Worm (Caenorhabditis elegans) whole organism, midembryonic: ENCODE measurements around the gene nhr-34.
A peak's percentile ranks its signal among the peaks of the same experiment; 100 is the strongest.

Source experiments
- T22C8.4 ChIP-seq: fragments of 200-800 bp; sonication (Bioruptor generic); IDR thresholded peaks from 2 replicates; pipeline ENCODE4 v1.3.6; 2022; ENCODE audit warnings: missing genetic modification characterization, missing compliant biosample characterization
- cog-1 ChIP-seq: sonication (generic microtip); optimal IDR thresholded peaks from 2 replicates; lab custom pipeline; 2016; ENCODE audit warnings: missing genetic modification characterization, missing compliant biosample characterization
- flt-1 ChIP-seq: fragments of 200-800 bp; sonication (Bioruptor generic); IDR thresholded peaks from 2 replicates; pipeline ENCODE4 v1.3.6; 2022; ENCODE audit warnings: missing genetic modification characterization, missing compliant biosample characterization
- klf-2 ChIP-seq: fragments of 200-800 bp; sonication (Bioruptor generic); conservative IDR thresholded peaks from 2 replicates; pipeline ENCODE4 v1.3.6; 2022; ENCODE audit warnings: missing genetic modification reagents, missing genetic modification characterization, missing compliant biosample characterization
- med-1 ChIP-seq: sonication (generic microtip); optimal IDR thresholded peaks from 2 replicates; lab custom pipeline; 2017; ENCODE audit warnings: missing genetic modification characterization, mild to moderate bottlenecking, missing compliant biosample characterization, antibody characterized with exemption, missing genetic modification reagents; ENCODE audit not compliant: insufficient read depth
- ref-1 ChIP-seq: fragments of 200-800 bp; sonication (Bioruptor generic); conservative IDR thresholded peaks from 2 replicates; pipeline ENCODE4 v1.3.6; 2022; ENCODE audit warnings: missing genetic modification reagents, missing genetic modification characterization, missing compliant biosample characterization
- tab-1 ChIP-seq: fragments of 200-800 bp; sonication (Bioruptor generic); IDR thresholded peaks from 2 replicates; pipeline ENCODE4 v1.3.6; 2022; ENCODE audit warnings: missing genetic modification characterization, missing compliant biosample characterization
- ztf-23 ChIP-seq: fragments of 200-800 bp; sonication (Bioruptor generic); IDR thresholded peaks from 2 replicates; pipeline ENCODE4 v1.3.6; 2022; ENCODE audit warnings: missing genetic modification reagents, missing genetic modification characterization, missing compliant biosample characterization
- ztf-29 ChIP-seq: fragments of 200-800 bp; sonication (Bioruptor generic); IDR thresholded peaks from 2 replicates; pipeline ENCODE4 v1.3.6; 2022; ENCODE audit warnings: missing genetic modification reagents, missing genetic modification characterization, missing compliant biosample characterization

nhr-34 gene

ce11 chrIV:9623269-9623668, 52.2 kb downstream of the nhr-34 start, which contains the start of gene W09C2.9:
W09C2.9 (minus strand) TSS chrIV:9623369.
- TF ChIP-seq ztf-23 (no peak), med-1 (GFP tag; lab: Kevin White, UChicago) (no peak), flt-1 (GFP tag; lab: Robert Waterston, UW) (no peak), cog-1 (tag; lab: Kevin White, UChicago) (no peak), klf-2 (no peak), ztf-29 (GFP tag; lab: Robert Waterston, UW) (no peak), ref-1 (GFP tag; lab: Robert Waterston, UW) (no peak), T22C8.4 (GFP tag; lab: Robert Waterston, UW) (no peak), tab-1 (GFP tag; lab: Robert Waterston, UW) (no peak)

- TF ChIP-seq flt-1 (GFP tag; lab: Robert Waterston, UW) (no peak), cog-1 (tag; lab: Kevin White, UChicago) (no peak), ztf-23 (no peak), tab-1 (GFP tag; lab: Robert Waterston, UW) (no peak), T22C8.4 (GFP tag; lab: Robert Waterston, UW) (no peak), klf-2 (no peak), ref-1 (GFP tag; lab: Robert Waterston, UW) (no peak), med-1 (GFP tag; lab: Kevin White, UChicago) (no peak), ztf-29 (GFP tag; lab: Robert Waterston, UW) (no peak)
Measured at ce11 chrIV:9622272-9622671, 53.2 kb downstream of the nhr-34 start, which contains the start of gene W09C2.7. W09C2.7 (minus strand) TSS chrIV:9622372.

ce11 chrIV:9618836-9619235, 56.6 kb downstream of the nhr-34 start:
- TF ChIP-seq cog-1 (tag; lab: Kevin White, UChicago) = no peak
- no peak for TF ChIP-seq tab-1 (GFP tag; lab: Robert Waterston, UW)
- no peak for TF ChIP-seq ztf-23
- TF ChIP-seq klf-2 = no peak
- TF ChIP-seq ref-1 (GFP tag; lab: Robert Waterston, UW) = no peak
- no peak for TF ChIP-seq med-1 (GFP tag; lab: Kevin White, UChicago)

ce11 chrIV:9618015-9618414, 57.5 kb downstream of the nhr-34 start:
- no peak for TF ChIP-seq tab-1 (GFP tag; lab: Robert Waterston, UW)
- TF ChIP-seq klf-2 = no peak
- TF ChIP-seq T22C8.4 (GFP tag; lab: Robert Waterston, UW) = no peak
- no peak for TF ChIP-seq flt-1 (GFP tag; lab: Robert Waterston, UW)
- no peak for TF ChIP-seq ztf-29 (GFP tag; lab: Robert Waterston, UW)
- TF ChIP-seq med-1 (GFP tag; lab: Kevin White, UChicago) = no peak
- no peak for TF ChIP-seq ref-1 (GFP tag; lab: Robert Waterston, UW)
- no peak for TF ChIP-seq cog-1 (tag; lab: Kevin White, UChicago)
- TF ChIP-seq ztf-23 = no peak

- TF ChIP-seq flt-1 (GFP tag; lab: Robert Waterston, UW) (0 out of 2 replicates have a peak, but pooled peaks have one; percentile 25), tab-1 (GFP tag; lab: Robert Waterston, UW) (no peak), ref-1 (GFP tag; lab: Robert Waterston, UW) (no peak), ztf-23 (no peak), med-1 (GFP tag; lab: Kevin White, UChicago) (no peak)
Measured at ce11 chrIV:9617358-9617757, 58.1 kb downstream of the nhr-34 start.

ce11 chrIV:9615511-9615910, 60.0 kb downstream of the nhr-34 start:
- TF ChIP-seq T22C8.4 (GFP tag; lab: Robert Waterston, UW) (no peak), ztf-23 (no peak), med-1 (GFP tag; lab: Kevin White, UChicago) (no peak), ref-1 (GFP tag; lab: Robert Waterston, UW) (no peak), ztf-29 (GFP tag; lab: Robert Waterston, UW) (no peak), cog-1 (tag; lab: Kevin White, UChicago) (no peak), flt-1 (GFP tag; lab: Robert Waterston, UW) (no peak), klf-2 (no peak), tab-1 (GFP tag; lab: Robert Waterston, UW) (no peak)

ce11 chrIV:9614695-9615094, 60.8 kb downstream of the nhr-34 start, which contains the start of gene elt-1:
elt-1 (plus strand) TSS chrIV:9614995.
- no peak for TF ChIP-seq tab-1 (GFP tag; lab: Robert Waterston, UW)
- TF ChIP-seq ref-1 (GFP tag; lab: Robert Waterston, UW) = no peak
- no peak for TF ChIP-seq ztf-23
- TF ChIP-seq T22C8.4 (GFP tag; lab: Robert Waterston, UW) = no peak
- TF ChIP-seq med-1 (GFP tag; lab: Kevin White, UChicago) = no peak
- TF ChIP-seq flt-1 (GFP tag; lab: Robert Waterston, UW) = no peak
- TF ChIP-seq klf-2 = no peak
- no peak for TF ChIP-seq ztf-29 (GFP tag; lab: Robert Waterston, UW)
- TF ChIP-seq cog-1 (tag; lab: Kevin White, UChicago) = no peak
